Worm (Caenorhabditis elegans): Measurements from ENCODE around the gene F38A6.5.

DNA sequence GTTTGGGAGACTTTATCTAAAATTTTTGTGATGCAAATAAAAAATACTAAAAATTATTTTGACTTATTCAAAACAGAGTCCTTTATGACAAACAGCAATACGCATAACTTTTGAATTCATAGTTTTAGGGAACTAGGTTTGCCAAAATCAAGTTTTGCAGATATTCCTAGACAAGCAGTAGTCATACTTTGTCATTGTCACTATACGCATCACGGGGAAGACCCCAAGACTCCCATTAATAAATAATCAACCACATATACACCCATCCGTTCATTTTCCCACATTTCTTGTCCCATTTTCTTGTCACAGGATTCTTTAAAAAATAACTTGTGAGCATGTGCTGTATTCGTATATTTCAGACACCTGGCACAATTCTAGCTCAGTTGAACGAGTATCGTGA lies 40.9 kb upstream of the F38A6.5 start, which contains the start of gene Y44A6D.7:
- TF ChIP-seq dao-5 (tag; optimal IDR thresholded peaks at IDR 0.05) (no peak), him-1 (tag; optimal IDR thresholded peaks at IDR 0.05) (no peak), W03F9.2 (tag; optimal IDR thresholded peaks at IDR 0.05) (no peak)

Data from whole organism, L4/young adult.